Fruit fly (Drosophila melanogaster): ENCODE results near the gene Mcm10.

DNA sequence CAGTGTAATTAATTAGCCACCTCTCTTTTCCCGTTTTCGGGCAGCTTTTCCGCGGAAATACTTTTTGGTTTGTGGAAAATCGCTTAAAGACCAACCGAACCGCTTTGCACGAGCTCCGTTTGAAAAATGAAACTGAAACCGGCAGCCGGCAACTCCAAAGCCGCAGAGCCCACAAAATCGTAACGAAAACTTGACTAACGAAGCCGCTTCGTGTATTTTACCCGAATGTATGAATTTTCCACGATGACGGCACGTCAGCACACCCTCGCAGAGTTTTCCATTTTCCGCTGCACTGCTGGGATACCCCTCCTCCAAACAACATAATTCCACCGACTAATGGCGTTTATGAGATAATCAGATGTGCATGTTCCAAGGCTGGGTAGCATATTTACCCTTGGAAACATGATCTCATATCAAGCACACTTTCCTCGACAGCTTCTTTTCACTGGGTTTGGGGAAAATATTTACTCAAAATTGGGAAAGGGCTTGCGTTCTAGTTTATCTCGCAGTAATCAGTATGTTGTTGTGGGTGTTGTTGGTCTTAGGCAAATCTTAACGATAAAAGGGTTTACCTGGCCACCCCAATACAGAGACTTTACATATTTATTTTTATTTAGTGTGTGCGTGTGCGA is 19.0 kb downstream of the Mcm10 start, which contains the start of gene Ret:
- TF ChIP-seq CG3032 (tag; optimal IDR thresholded peaks at IDR 0.05) (no peak), CG6792 (GFP tag; optimal IDR thresholded peaks at IDR 0.05) (no peak), salr (GFP tag; optimal IDR thresholded peaks at IDR 0.05) (no peak), svp (GFP tag) (no peak), CG3919 (GFP tag; optimal IDR thresholded peaks at IDR 0.05) (no peak)

Measured in whole organism, prepupa.